Worm (Caenorhabditis elegans) whole organism, L1 larva: ENCODE measurements around the gene srh-19.

ENCODE experiments used
- C16A3.4 ChIP-seq: fragments of 150-350 bp; optimal IDR thresholded peaks from 2 replicates; lab custom pipeline; 2014; ENCODE audit warnings: missing biosample characterization, missing genetic modification characterization
- Y116A8C.19 ChIP-seq: sonication (generic microtip); optimal IDR thresholded peaks from 2 replicates; lab custom pipeline; 2016; ENCODE audit warnings: missing compliant biosample characterization, missing genetic modification characterization, borderline replicate concordance
- aly-2 ChIP-seq: fragments of 150-350 bp; optimal IDR thresholded peaks from 2 replicates; lab custom pipeline; 2014; ENCODE audit warnings: missing biosample characterization, missing genetic modification characterization
- blmp-1 ChIP-seq: fragments of 150-350 bp; optimal IDR thresholded peaks from 2 replicates; lab custom pipeline; 2014; ENCODE audit warnings: missing biosample characterization, missing genetic modification characterization
- ceh-82 ChIP-seq, 3 experiments: fragments of 150-350 bp in 1 of 3; sonication (generic microtip) in 2 of 3; optimal IDR thresholded peaks; 2 replicates each; lab custom pipeline; 2014 to 2017; ENCODE audit warnings: missing biosample characterization in 3 of 3, missing genetic modification characterization in 3 of 3
- ceh-90 ChIP-seq: sonication (generic microtip); optimal IDR thresholded peaks from 2 replicates; lab custom pipeline; 2016; ENCODE audit warnings: missing genetic modification characterization, missing compliant biosample characterization
- ces-1 ChIP-seq: fragments of 150-350 bp; optimal IDR thresholded peaks from 2 replicates; lab custom pipeline; 2014; ENCODE audit warnings: missing biosample characterization, missing genetic modification reagents, missing genetic modification characterization
- dpl-1 ChIP-seq, 3 experiments: fragments of 150-350 bp in 2 of 3; sonication (generic microtip) in 1 of 3; optimal IDR thresholded peaks; 2 replicates each; lab custom pipeline; 2014 to 2017; ENCODE audit warnings: missing biosample characterization in 3 of 3, missing genetic modification characterization in 3 of 3, missing genetic modification reagents in 3 of 3
- dsc-1 ChIP-seq: sonication (generic microtip); optimal IDR thresholded peaks from 2 replicates; lab custom pipeline; 2016; ENCODE audit warnings: mild to moderate bottlenecking, missing genetic modification characterization, missing compliant biosample characterization
- efl-1 ChIP-seq, 4 experiments: fragments of 150-350 bp; optimal IDR thresholded peaks in 3 of 4; peaks in 1 of 4; 1 replicate in 1 of 4; 2 replicates in 3 of 4; lab custom pipeline; 2014; ENCODE audit warnings: missing biosample characterization in 2 of 4, missing genetic modification characterization in 2 of 4, missing genetic modification reagents in 2 of 4
- egl-27 ChIP-seq, 2 experiments: fragments of 150-350 bp in 1 of 2; sonication (generic microtip); optimal IDR thresholded peaks; 3 replicates each; lab custom pipeline; 2017 to 2018; ENCODE audit warnings: missing biosample characterization in 2 of 2, missing genetic modification characterization in 2 of 2, missing genetic modification reagents in 2 of 2
- elt-2 ChIP-seq: sonication (generic microtip); optimal IDR thresholded peaks from 2 replicates; lab custom pipeline; 2016; ENCODE audit warnings: missing genetic modification characterization, mild to moderate bottlenecking, inconsistent platforms, missing compliant biosample characterization, missing genetic modification reagents
- fkh-10 ChIP-seq: sonication (generic microtip); optimal IDR thresholded peaks from 2 replicates; lab custom pipeline; 2017; ENCODE audit warnings: missing biosample characterization, missing genetic modification reagents, missing genetic modification characterization
- fkh-8 ChIP-seq: sonication (generic microtip); optimal IDR thresholded peaks from 2 replicates; lab custom pipeline; 2016; ENCODE audit warnings: mild to moderate bottlenecking, missing genetic modification characterization, missing compliant biosample characterization
- hlh-17 ChIP-seq: fragments of 200-800 bp; sonication (Bioruptor generic); optimal IDR thresholded peaks from 2 replicates; lab custom pipeline; 2018; ENCODE audit warnings: missing genetic modification characterization, mild to moderate bottlenecking, missing compliant biosample characterization, moderate library complexity, borderline replicate concordance
- hlh-4 ChIP-seq: sonication (generic microtip); optimal IDR thresholded peaks from 2 replicates; lab custom pipeline; 2016; ENCODE audit warnings: mild to moderate bottlenecking, missing genetic modification characterization, missing compliant biosample characterization
- irx-1 ChIP-seq: sonication (generic microtip); optimal IDR thresholded peaks from 2 replicates; lab custom pipeline; 2016; ENCODE audit warnings: missing genetic modification characterization, missing compliant biosample characterization
- lin-14 ChIP-seq: fragments of 200-800 bp; sonication (Bioruptor generic); optimal IDR thresholded peaks from 2 replicates; lab custom pipeline; 2018; ENCODE audit warnings: mild to moderate bottlenecking, missing genetic modification characterization, moderate library complexity, missing compliant biosample characterization
- lin-15B ChIP-seq: fragments of 150-350 bp; sonication (generic microtip); optimal IDR thresholded peaks from 3 replicates; lab custom pipeline; 2014; ENCODE audit warnings: missing biosample characterization, missing genetic modification characterization
- lin-35 ChIP-seq, 2 experiments: fragments of 150-350 bp; optimal IDR thresholded peaks; 2 replicates each; lab custom pipeline; 2014; ENCODE audit warnings: missing biosample characterization in 2 of 2, missing genetic modification characterization in 2 of 2, missing genetic modification reagents in 2 of 2
- lin-39 ChIP-seq: fragments of 150-350 bp; optimal IDR thresholded peaks from 2 replicates; lab custom pipeline; 2014; ENCODE audit warnings: missing biosample characterization, missing genetic modification reagents, missing genetic modification characterization
- lir-3 ChIP-seq: sonication (generic microtip); optimal IDR thresholded peaks from 2 replicates; lab custom pipeline; 2016; ENCODE audit warnings: mild to moderate bottlenecking, missing genetic modification characterization, moderate library complexity, missing compliant biosample characterization; ENCODE audit not compliant: poor library complexity
- lsy-2 ChIP-seq, 2 experiments: fragments of 150-350 bp; optimal IDR thresholded peaks; 2 replicates each; lab custom pipeline; 2014; ENCODE audit warnings: missing biosample characterization in 2 of 2, missing genetic modification characterization in 2 of 2
- mab-9 ChIP-seq: fragments of 200-800 bp; sonication (Bioruptor generic); IDR thresholded peaks from 2 replicates; pipeline ENCODE4 v1.3.6; 2022; ENCODE audit warnings: missing genetic modification reagents, missing genetic modification characterization, missing compliant biosample characterization
- mdl-1 ChIP-seq, 2 experiments: fragments of 150-350 bp; optimal IDR thresholded peaks; 2 replicates each; lab custom pipeline; 2014 to 2017; ENCODE audit warnings: missing biosample characterization in 2 of 2, missing genetic modification characterization in 2 of 2, inconsistent platforms in 1 of 2
- mep-1 ChIP-seq: fragments of 150-350 bp; optimal IDR thresholded peaks from 2 replicates; lab custom pipeline; 2014; ENCODE audit warnings: missing biosample characterization, missing genetic modification characterization
- nhr-12 ChIP-seq: sonication (generic microtip); optimal IDR thresholded peaks from 2 replicates; lab custom pipeline; 2017; ENCODE audit warnings: missing biosample characterization, missing genetic modification characterization
- nhr-19 ChIP-seq: fragments of 200-800 bp; sonication (Bioruptor generic); conservative IDR thresholded peaks from 2 replicates; pipeline ENCODE4 v1.3.6; 2022; ENCODE audit warnings: missing genetic modification characterization, missing compliant biosample characterization
- nhr-20 ChIP-seq: sonication (generic microtip); optimal IDR thresholded peaks from 2 replicates; lab custom pipeline; 2016; ENCODE audit warnings: mild to moderate bottlenecking, missing genetic modification characterization, missing compliant biosample characterization
- nhr-47 ChIP-seq: sonication (generic microtip); optimal IDR thresholded peaks from 2 replicates; lab custom pipeline; 2016; ENCODE audit warnings: mild to moderate bottlenecking, missing genetic modification characterization, moderate library complexity, missing compliant biosample characterization
- nhr-71 ChIP-seq: sonication (generic microtip); optimal IDR thresholded peaks from 2 replicates; lab custom pipeline; 2016; ENCODE audit warnings: mild to moderate bottlenecking, missing genetic modification characterization, moderate library complexity, missing compliant biosample characterization
- nhr-76 ChIP-seq: sonication (generic microtip); optimal IDR thresholded peaks from 2 replicates; lab custom pipeline; 2017; ENCODE audit warnings: missing biosample characterization, missing genetic modification characterization
- nhr-85 ChIP-seq: sonication (generic microtip); peaks from one replicate; lab custom pipeline; 2016; ENCODE audit warnings: missing genetic modification characterization, inconsistent platforms, missing compliant biosample characterization
- nhr-90 ChIP-seq: sonication (generic microtip); optimal IDR thresholded peaks from 2 replicates; lab custom pipeline; 2016; ENCODE audit warnings: mild to moderate bottlenecking, missing genetic modification characterization, missing compliant biosample characterization; ENCODE audit not compliant: poor library complexity
- rnt-1 ChIP-seq: sonication (generic microtip); optimal IDR thresholded peaks from 2 replicates; lab custom pipeline; 2016; ENCODE audit warnings: mild to moderate bottlenecking, missing genetic modification characterization, moderate library complexity, missing compliant biosample characterization
- skn-1 ChIP-seq: fragments of 150-350 bp; optimal IDR thresholded peaks from 2 replicates; lab custom pipeline; 2014; ENCODE audit warnings: missing biosample characterization, missing genetic modification characterization
- snpc-4 ChIP-seq: fragments of 150-350 bp; optimal IDR thresholded peaks from 2 replicates; lab custom pipeline; 2014; ENCODE audit warnings: missing biosample characterization, missing genetic modification characterization
- snu-23 ChIP-seq: sonication (generic microtip); optimal IDR thresholded peaks from 2 replicates; lab custom pipeline; 2016; ENCODE audit warnings: missing genetic modification characterization, missing compliant biosample characterization
- sptf-1 ChIP-seq: fragments of 150-350 bp; optimal IDR thresholded peaks from 2 replicates; lab custom pipeline; 2014; ENCODE audit warnings: missing biosample characterization, missing genetic modification characterization
- swsn-7 ChIP-seq: sonication (generic microtip); optimal IDR thresholded peaks from 2 replicates; lab custom pipeline; 2016; ENCODE audit warnings: missing genetic modification characterization, missing compliant biosample characterization
- unc-30 ChIP-seq: sonication (generic microtip); optimal IDR thresholded peaks from 2 replicates; lab custom pipeline; 2017; ENCODE audit warnings: missing biosample characterization, missing genetic modification characterization
- unc-86 ChIP-seq: sonication (generic microtip); optimal IDR thresholded peaks from 2 replicates; lab custom pipeline; 2016; ENCODE audit warnings: missing genetic modification characterization, missing compliant biosample characterization
- unc-98 ChIP-seq: fragments of 200-800 bp; sonication (Bioruptor generic); IDR thresholded peaks from 2 replicates; pipeline ENCODE4 v1.3.6; 2022; ENCODE audit warnings: missing genetic modification characterization, missing compliant biosample characterization
- xbp-1 ChIP-seq: sonication (generic microtip); optimal IDR thresholded peaks from 2 replicates; lab custom pipeline; 2016; ENCODE audit warnings: missing genetic modification characterization, missing compliant biosample characterization
- zip-4 ChIP-seq: fragments of 200-800 bp; sonication (Bioruptor generic); optimal IDR thresholded peaks from 2 replicates; lab custom pipeline; 2018; ENCODE audit warnings: mild to moderate bottlenecking, missing genetic modification characterization, moderate library complexity, missing compliant biosample characterization
- ztf-11 ChIP-seq, 2 experiments: sonication (generic microtip); optimal IDR thresholded peaks; 2 replicates each; lab custom pipeline; 2016 to 2017; ENCODE audit warnings: missing genetic modification characterization in 2 of 2, missing biosample characterization in 1 of 2, missing compliant biosample characterization in 1 of 2

The srh-19 gene

ce11 chrX:1446593-1447141, 33.7 kb downstream of the srh-19 start, which contains the start of gene zfp-3 (continued):
- TF ChIP-seq unc-30 (tag; lab: Kevin White, UChicago) (no peak), skn-1 (tag; lab: Kevin White, UChicago) (peak; percentile 99), ceh-90 (no peak), dsc-1 (peak; percentile 95), mab-9 (GFP tag; lab: Robert Waterston, UW) (peak; percentile 87), Y116A8C.19 (no peak), sptf-1 (tag; lab: Kevin White, UChicago) (no peak), lin-15B (tag; lab: Kevin White, UChicago) (peak; percentile 41), nhr-20 (tag; lab: Kevin White, UChicago) (peak; percentile 99), unc-98 (GFP tag; lab: Robert Waterston, UW) (peak; percentile 69)
- TF ChIP-seq, all 84 proteins: peak for 69

ce11 chrX:1450352-1450818, 37.4 kb downstream of the srh-19 start, which contains the start of gene W05H7.1:
W05H7.1 (plus strand) TSS chrX:1450768.
- TF ChIP-seq unc-86 (tag; lab: Kevin White, UChicago), result peak; percentile 51
- peak; percentile 53 for TF ChIP-seq mep-1 (tag; lab: Kevin White, UChicago)
- peak; percentile 48 for TF ChIP-seq nhr-20 (tag; lab: Kevin White, UChicago)
- TF ChIP-seq fkh-10 (GFP tag; lab: Kevin White, UChicago), result no peak
- no peak for TF ChIP-seq ces-1
- no peak for TF ChIP-seq aly-2 (tag; lab: Kevin White, UChicago)
- peak; percentile 67 for TF ChIP-seq C16A3.4 (tag; lab: Kevin White, UChicago)
- TF ChIP-seq zip-4, result no peak
- no peak for TF ChIP-seq dsc-1
- no peak for TF ChIP-seq lir-3 (tag; lab: Kevin White, UChicago)
- no peak for TF ChIP-seq nhr-90
- no peak for TF ChIP-seq nhr-76 (tag; lab: Kevin White, UChicago)
- peak; percentile 67 for TF ChIP-seq snu-23 (GFP tag; lab: Kevin White, UChicago)
- TF ChIP-seq efl-1 (optimal IDR thresholded peaks at IDR 0.05; lab: Kevin White, UChicago), result peak in 1 of 2 experiments; percentile 43
- no peak for TF ChIP-seq efl-1 (GFP tag; optimal IDR thresholded peaks at IDR 0.05 in 1 of 2; lab: Kevin White, UChicago)
- TF ChIP-seq rnt-1 (tag; lab: Kevin White, UChicago), result peak; percentile 31
- no peak for TF ChIP-seq nhr-85
- TF ChIP-seq nhr-71, result peak; percentile 46
- no peak for TF ChIP-seq elt-2 (tag; lab: Kevin White, UChicago)
- no peak for TF ChIP-seq hlh-17 (GFP tag; lab: Kevin White, UChicago)
- TF ChIP-seq swsn-7 (tag; lab: Kevin White, UChicago), result peak; percentile 41
- TF ChIP-seq skn-1 (tag; lab: Kevin White, UChicago), result peak; percentile 62
- TF ChIP-seq lsy-2 (tag; optimal IDR thresholded peaks at IDR 0.05; lab: Kevin White, UChicago), result peak in 1 of 2 experiments; percentile 59
- TF ChIP-seq nhr-12 (tag; lab: Kevin White, UChicago), result no peak
- no peak for TF ChIP-seq lin-39
- TF ChIP-seq nhr-47 (tag; lab: Kevin White, UChicago), result peak; percentile 32
- TF ChIP-seq lin-35 (GFP tag; optimal IDR thresholded peaks at IDR 0.05; lab: Kevin White, UChicago), result peak; percentile 16 to 50
- no peak for TF ChIP-seq snpc-4 (tag; lab: Kevin White, UChicago)
- TF ChIP-seq irx-1, result peak; percentile 2
- peak; percentile 29 for TF ChIP-seq blmp-1 (tag; lab: Kevin White, UChicago)
- TF ChIP-seq dpl-1 (GFP tag; optimal IDR thresholded peaks at IDR 0.05; lab: Kevin White, UChicago), result peak in 2 of 3 experiments; percentile 12 to 13
- TF ChIP-seq fkh-8 (tag; lab: Kevin White, UChicago), result peak; percentile 36
- 0 out of 2 replicates have a peak, but pooled peaks have one; percentile 8 for TF ChIP-seq nhr-19
- no peak for TF ChIP-seq egl-27 (tag; optimal IDR thresholded peaks at IDR 0.05; lab: Kevin White, UChicago)
- TF ChIP-seq hlh-4 (tag; lab: Kevin White, UChicago), result no peak
- TF ChIP-seq lin-14 (GFP tag; lab: Kevin White, UChicago), result peak; percentile 49
- peak; percentile 9 for TF ChIP-seq xbp-1
- peak in 2 of 3 experiments; percentile 19 to 22 for TF ChIP-seq ceh-82 (tag; optimal IDR thresholded peaks at IDR 0.05; lab: Kevin White, UChicago)
- peak in 1 of 2 experiments; percentile 38 for TF ChIP-seq mdl-1 (tag; optimal IDR thresholded peaks at IDR 0.05; lab: Kevin White, UChicago)
- TF ChIP-seq ztf-11 (tag; optimal IDR thresholded peaks at IDR 0.05; lab: Kevin White, UChicago), result no peak
